Worm (Caenorhabditis elegans) whole organism, L1 larva: ENCODE data around the gene D1086.9.

Source experiments
- C04F5.9 ChIP-seq: sonication (generic microtip); optimal IDR thresholded peaks from 2 replicates; lab custom pipeline; 2016; ENCODE audit warnings: missing genetic modification characterization, missing compliant biosample characterization
- aly-2 ChIP-seq: fragments of 150-350 bp; optimal IDR thresholded peaks from 2 replicates; lab custom pipeline; 2014; ENCODE audit warnings: missing biosample characterization, missing genetic modification characterization
- ama-1 ChIP-seq: fragments of 150-350 bp; optimal IDR thresholded peaks from 2 replicates; lab custom pipeline; 2014
- hlh-17 ChIP-seq: fragments of 200-800 bp; sonication (Bioruptor generic); optimal IDR thresholded peaks from 2 replicates; lab custom pipeline; 2018; ENCODE audit warnings: missing genetic modification characterization, mild to moderate bottlenecking, missing compliant biosample characterization, moderate library complexity, borderline replicate concordance
- nhr-11 ChIP-seq: fragments of 150-350 bp; optimal IDR thresholded peaks from 2 replicates; lab custom pipeline; 2014; ENCODE audit warnings: missing biosample characterization, missing genetic modification characterization
- nhr-19 ChIP-seq: fragments of 200-800 bp; sonication (Bioruptor generic); conservative IDR thresholded peaks from 2 replicates; pipeline ENCODE4 v1.3.6; 2022; ENCODE audit warnings: missing genetic modification characterization, missing compliant biosample characterization
- nhr-28 ChIP-seq: fragments of 150-350 bp; optimal IDR thresholded peaks from 2 replicates; lab custom pipeline; 2014; ENCODE audit warnings: missing biosample characterization, missing genetic modification characterization
- rnt-1 ChIP-seq: sonication (generic microtip); optimal IDR thresholded peaks from 2 replicates; lab custom pipeline; 2016; ENCODE audit warnings: mild to moderate bottlenecking, missing genetic modification characterization, moderate library complexity, missing compliant biosample characterization
- unc-62 ChIP-seq: fragments of 150-350 bp; optimal IDR thresholded peaks from 2 replicates; lab custom pipeline; 2014; ENCODE audit warnings: missing biosample characterization, missing genetic modification reagents, missing genetic modification characterization
- ztf-11 ChIP-seq, 2 experiments: sonication (generic microtip); optimal IDR thresholded peaks; 2 replicates each; lab custom pipeline; 2016 to 2017; ENCODE audit warnings: missing genetic modification characterization in 2 of 2, missing biosample characterization in 1 of 2, missing compliant biosample characterization in 1 of 2

- TF ChIP-seq ama-1 (lab: Kevin White, UChicago) (no peak), aly-2 (no peak), nhr-19 (GFP tag; lab: Robert Waterston, UW) (no peak), nhr-28 (tag; lab: Kevin White, UChicago) (no peak), C04F5.9 (no peak), unc-62 (GFP tag; lab: Kevin White, UChicago) (no peak), hlh-17 (GFP tag; lab: Kevin White, UChicago) (no peak), nhr-11 (tag; lab: Kevin White, UChicago) (no peak), rnt-1 (tag; lab: Kevin White, UChicago) (no peak), ztf-11 (tag; optimal IDR thresholded peaks at IDR 0.05; lab: Kevin White, UChicago) (no peak)
These were observed 24.6 kb upstream of the D1086.9 start, which contains the start of gene D1086.6 for ce11 chrV:14079501-14079900.
